Fruit fly (Drosophila melanogaster): ENCODE data around the gene CG14650.

DNA sequence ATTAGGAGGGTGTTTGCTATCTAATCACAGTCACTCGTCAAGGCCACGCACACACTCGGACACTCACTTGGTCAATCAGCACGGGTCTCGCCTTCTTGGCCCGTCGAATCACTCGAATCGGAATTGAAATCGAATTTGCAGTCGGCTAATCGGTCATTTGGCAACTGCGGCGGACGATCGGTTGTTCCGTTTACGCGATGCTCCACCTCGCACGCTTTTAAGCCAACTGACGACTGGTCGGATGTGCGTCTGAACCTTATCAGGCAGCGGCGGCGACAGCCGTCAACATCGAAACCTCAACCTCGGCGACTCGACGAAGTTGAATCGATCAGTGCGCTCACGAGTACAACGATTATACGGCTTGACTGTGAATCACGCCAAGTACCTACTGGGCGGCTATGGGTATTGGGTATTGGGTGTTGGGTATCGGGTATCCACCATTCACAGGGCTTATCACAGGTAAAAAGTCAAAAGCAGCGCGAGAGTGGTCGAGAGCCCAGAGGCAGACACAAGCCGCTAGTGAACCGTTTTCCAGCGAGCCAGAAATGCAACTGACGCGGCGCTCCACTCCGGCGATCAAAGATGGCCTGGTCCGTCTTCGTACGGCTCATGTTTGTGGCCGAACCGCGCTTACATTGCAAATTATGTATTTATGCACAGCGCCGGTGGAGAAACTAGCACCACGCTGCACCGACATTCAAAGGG, 34.0 kb downstream of the CG14650 start:
- TF ChIP-seq CG1620 (GFP tag; optimal IDR thresholded peaks at IDR 0.05) = peak; percentile 8
- peak; percentile 59 for TF ChIP-seq CG33017 (tag; optimal IDR thresholded peaks at IDR 0.05)
- peak; percentile 30 for TF ChIP-seq CG14711 (tag; optimal IDR thresholded peaks at IDR 0.05)
- peak; percentile 86 for TF ChIP-seq cic (GFP tag; optimal IDR thresholded peaks at IDR 0.05)
- TF ChIP-seq cnc (optimal IDR thresholded peaks at IDR 0.05) = no peak
- peak; percentile 24 for TF ChIP-seq CG7101 (tag; optimal IDR thresholded peaks at IDR 0.05)
- TF ChIP-seq pad (GFP tag; optimal IDR thresholded peaks at IDR 0.05) = no peak
- no peak for TF ChIP-seq ovo (GFP tag; optimal IDR thresholded peaks at IDR 0.05)
- peak; percentile 15 for TF ChIP-seq Crg-1 (GFP tag; optimal IDR thresholded peaks at IDR 0.05)
- peak; percentile 11 for TF ChIP-seq kay (GFP tag; ENCODE audit: borderline replicate concordance)
- no peak for TF ChIP-seq Hr96 (GFP tag; optimal IDR thresholded peaks at IDR 0.05)
- TF ChIP-seq toe (GFP tag; optimal IDR thresholded peaks at IDR 0.05) = no peak
